Fruit fly (Drosophila melanogaster): Measurements from ENCODE around the gene Hsc70-2.

dm6 chr3R:13039037-13039583 is 5.4 kb upstream of the Hsc70-2 start:
- no peak for TF ChIP-seq Dfd (GFP tag; optimal IDR thresholded peaks at IDR 0.05)
- no peak for TF ChIP-seq foxo (GFP tag; optimal IDR thresholded peaks at IDR 0.05)
- TF ChIP-seq Abd-B (GFP tag; optimal IDR thresholded peaks at IDR 0.05), result no peak
- TF ChIP-seq pan (optimal IDR thresholded peaks at IDR 0.05), result no peak
- no peak for TF ChIP-seq lola (GFP tag; optimal IDR thresholded peaks at IDR 0.05)

Data from whole organism, wandering third instar larva.